Fruit fly (Drosophila melanogaster) whole organism: Measurements from ENCODE around the gene hyd.

Experiments used
- psq ChIP-seq: fragments of >200 bp; optimal IDR thresholded peaks from 2 replicates; lab custom pipeline; 2017
- usp ChIP-seq: fragments of >200 bp; optimal IDR thresholded peaks from 2 replicates; lab custom pipeline; 2017; ENCODE audit warnings: missing biosample characterization, missing genetic modification characterization, mixed read lengths

dm6 chr3R:9700513-9700912, 24.9 kb downstream of the hyd start:
- no peak for TF ChIP-seq psq
- TF ChIP-seq usp (GFP tag; lab: Kevin White, UChicago): no peak
